Fruit fly (Drosophila melanogaster): ENCODE measurements around the gene CG5151.

Gene CG5151

DNA sequence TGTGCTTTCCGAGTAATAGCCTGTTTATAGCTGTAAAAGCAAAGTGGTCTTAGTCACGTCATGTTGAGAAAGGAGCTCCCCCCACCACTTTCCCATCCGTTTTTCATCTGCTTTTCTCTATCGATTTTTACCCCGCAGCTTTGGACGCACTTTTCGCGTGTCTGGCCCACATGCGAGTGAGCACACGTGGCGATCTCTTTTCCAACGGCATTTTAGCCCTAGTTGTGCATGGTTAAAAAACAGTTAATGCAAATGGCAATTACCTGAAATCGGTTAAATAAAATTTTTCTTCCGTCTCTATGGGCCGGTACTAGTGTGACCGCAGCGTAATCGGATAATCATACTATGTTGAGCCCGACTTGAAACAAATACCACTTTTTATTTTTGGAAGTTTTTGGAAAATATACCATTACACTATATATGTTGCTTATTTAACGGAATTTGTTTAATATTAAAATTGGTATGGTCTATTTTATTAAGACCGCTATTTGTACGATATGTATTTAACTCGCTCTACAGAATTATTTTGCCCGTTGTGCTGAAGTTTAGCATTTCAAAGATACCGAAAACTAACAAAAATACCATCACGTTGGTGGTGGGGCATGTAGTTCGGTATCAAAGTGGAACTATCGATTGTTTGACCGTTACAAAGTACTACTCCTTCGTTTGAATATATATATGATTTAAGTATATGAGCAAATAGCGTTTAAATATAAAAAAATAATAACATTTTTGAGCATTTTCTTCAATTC lies 52.3 kb downstream of the CG5151 start, which contains the start of gene Zn72D (continued):
- TF ChIP-seq lbe (GFP tag; optimal IDR thresholded peaks at IDR 0.05) = no peak
- no peak for TF ChIP-seq dmrt11E (tag; optimal IDR thresholded peaks at IDR 0.05)
- no peak for TF ChIP-seq Doc3 (GFP tag; IDR thresholded peaks at IDR 0.05; ENCODE audit: partially characterized antibody)
- TF ChIP-seq Fer3 (tag; optimal IDR thresholded peaks at IDR 0.05) = no peak
- no peak for TF ChIP-seq cad (GFP tag; optimal IDR thresholded peaks at IDR 0.05)
- TF ChIP-seq CG14965 (GFP tag; optimal IDR thresholded peaks at IDR 0.05; ENCODE audit: borderline replicate concordance) = no peak
- TF ChIP-seq amos (GFP tag; IDR thresholded peaks at IDR 0.05; ENCODE audit: partially characterized antibody) = 0 out of 2 replicates have a peak, but pooled peaks have one; percentile 18
- TF ChIP-seq Deaf1 (tag; optimal IDR thresholded peaks at IDR 0.05) = no peak
- peak; percentile 60 for TF ChIP-seq CG9797 (GFP tag; optimal IDR thresholded peaks at IDR 0.05)

dm6 chr3L:16105528-16105927 lies 59.0 kb downstream of the CG5151 start, which contains the start of the genes IntS9 and CG43295:
Gene IntS9 (minus strand): TSS chr3L:16105627.
Gene CG43295 (plus strand): TSS chr3L:16105852.
- TF ChIP-seq CTCF (GFP tag; optimal IDR thresholded peaks at IDR 0.05) (no peak), tap (tag; optimal IDR thresholded peaks at IDR 0.05) (no peak), pan (optimal IDR thresholded peaks at IDR 0.05) (no peak), pan (GFP tag; optimal IDR thresholded peaks at IDR 0.05 in 1 of 2, IDR thresholded peaks at IDR 0.05 in 1 of 2) (peak in 1 of 2 experiments; percentile 90), CG6765 (GFP tag; optimal IDR thresholded peaks at IDR 0.05) (no peak), MBD-R2 (GFP tag; IDR thresholded peaks at IDR 0.05) (peak; percentile 94), ap (GFP tag; IDR thresholded peaks at IDR 0.05) (peak; percentile 79), CG11695 (GFP tag; IDR thresholded peaks at IDR 0.05) (peak; percentile 77), gem (tag; optimal IDR thresholded peaks at IDR 0.05) (no peak), Dll (GFP tag; IDR thresholded peaks at IDR 0.05; ENCODE audit: partially characterized antibody) (0 out of 4 replicates have a peak, but pooled peaks have one; percentile 25), CG17829 (tag; optimal IDR thresholded peaks at IDR 0.05) (peak; percentile 82), CG15479 (GFP tag; optimal IDR thresholded peaks at IDR 0.05) (no peak), Doc2 (GFP tag; IDR thresholded peaks at IDR 0.05) (no peak), CG9609 (GFP tag; optimal IDR thresholded peaks at IDR 0.05) (peak; percentile 85), CG15514 (GFP tag; optimal IDR thresholded peaks at IDR 0.05) (peak; percentile 99), seq (GFP tag; IDR thresholded peaks at IDR 0.05) (peak; percentile 79), CG11398 (GFP tag; optimal IDR thresholded peaks at IDR 0.05) (peak; percentile 81), Tbp (GFP tag; optimal IDR thresholded peaks at IDR 0.05) (no peak), twi (tag; optimal IDR thresholded peaks at IDR 0.05) (no peak), CG4854 (GFP tag; optimal IDR thresholded peaks at IDR 0.05) (peak; percentile 73), D (optimal IDR thresholded peaks at IDR 0.05) (no peak), D (GFP tag; optimal IDR thresholded peaks at IDR 0.05) (peak; percentile 62), vnd (GFP tag; IDR thresholded peaks at IDR 0.05; ENCODE audit: partially characterized antibody) (no peak), CG3995 (GFP tag; optimal IDR thresholded peaks at IDR 0.05) (peak; percentile 55), Mes4 (GFP tag; optimal IDR thresholded peaks at IDR 0.05) (peak; percentile 82), CG3065 (GFP tag; optimal IDR thresholded peaks at IDR 0.05) (peak; percentile 75), Sry-δ (GFP tag; optimal IDR thresholded peaks at IDR 0.05) (peak; percentile 61), onecut (GFP tag; IDR thresholded peaks at IDR 0.05) (peak; percentile 47), B-H2 (GFP tag; optimal IDR thresholded peaks at IDR 0.05) (no peak), Hr39 (optimal IDR thresholded peaks at IDR 0.05) (no peak), pho (GFP tag; optimal IDR thresholded peaks at IDR 0.05) (peak; percentile 80), ac (GFP tag; optimal IDR thresholded peaks at IDR 0.05) (peak; percentile 7), CG15269 (tag; optimal IDR thresholded peaks at IDR 0.05) (no peak), Hey (tag; optimal IDR thresholded peaks at IDR 0.05) (no peak), Adf1 (GFP tag; IDR thresholded peaks at IDR 0.05) (no peak; the same call in 1 of the 2 replicates), CG10543 (GFP tag; optimal IDR thresholded peaks at IDR 0.05) (no peak), sim (GFP tag; IDR thresholded peaks at IDR 0.05) (peak; percentile 60; the same call in 1 of the 2 replicates), Dip3 (GFP tag; optimal IDR thresholded peaks at IDR 0.05) (peak; percentile 86), PHDP (tag; optimal IDR thresholded peaks at IDR 0.05) (no peak), H15 (GFP tag; IDR thresholded peaks at IDR 0.05) (peak; percentile 78), CG4328 (GFP tag; optimal IDR thresholded peaks at IDR 0.05) (no peak)
